Fruit fly (Drosophila melanogaster): ENCODE measurements around the gene Usp7.

Gene Usp7

DNA sequence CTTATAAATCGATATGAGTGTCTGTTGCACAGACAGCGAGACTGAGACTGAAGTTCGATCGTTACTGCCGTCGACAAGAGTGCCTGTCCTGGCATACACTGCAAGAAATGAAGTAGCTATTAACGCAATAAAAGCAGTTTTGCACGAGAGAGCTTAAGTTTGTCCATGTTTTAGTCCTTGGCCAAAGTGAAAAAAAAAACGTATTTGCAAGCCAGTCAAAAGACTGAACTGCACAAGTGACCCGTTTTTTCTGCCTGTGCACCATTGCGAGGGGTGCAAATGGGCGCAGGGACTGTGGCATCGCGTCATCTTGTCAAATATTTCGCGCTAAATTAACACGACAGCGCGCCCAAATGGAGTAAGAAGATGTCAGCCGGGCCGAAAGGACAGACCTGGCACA lies 46.7 kb upstream of the Usp7 start (continued):
- no peak for TF ChIP-seq CG11762 (GFP tag; optimal IDR thresholded peaks at IDR 0.05; ENCODE audit: insufficient read depth)
- no peak for TF ChIP-seq achi (GFP tag; optimal IDR thresholded peaks at IDR 0.05)
- no peak for TF ChIP-seq dsx (GFP tag; optimal IDR thresholded peaks at IDR 0.05; ENCODE audit: poor library complexity, severe bottlenecking)
- TF ChIP-seq CG6854 (GFP tag; optimal IDR thresholded peaks at IDR 0.05), result no peak
- TF ChIP-seq CG10669 (GFP tag; optimal IDR thresholded peaks at IDR 0.05), result peak; percentile 30
- peak; percentile 36 for TF ChIP-seq CG31627 (GFP tag; optimal IDR thresholded peaks at IDR 0.05)
- peak; percentile 3 for TF ChIP-seq Met (GFP tag; optimal IDR thresholded peaks at IDR 0.05)
- no peak for TF ChIP-seq Ets96B (tag; optimal IDR thresholded peaks at IDR 0.05)
- TF ChIP-seq Sox102F (GFP tag; optimal IDR thresholded peaks at IDR 0.05), result no peak
- TF ChIP-seq CG11902 (GFP tag; optimal IDR thresholded peaks at IDR 0.05), result no peak
- no peak for TF ChIP-seq Eip75B (GFP tag; optimal IDR thresholded peaks at IDR 0.05)
- TF ChIP-seq Gug (GFP tag; IDR thresholded peaks at IDR 0.05), result no peak
- peak; percentile 10 for TF ChIP-seq spab (GFP tag; optimal IDR thresholded peaks at IDR 0.05)
- peak; percentile 48 for TF ChIP-seq Eip78C (GFP tag)
- peak; percentile 21 for TF ChIP-seq CG10631 (GFP tag; optimal IDR thresholded peaks at IDR 0.05)
- TF ChIP-seq Hr38 (GFP tag; optimal IDR thresholded peaks at IDR 0.05), result no peak
- no peak for TF ChIP-seq CG3919 (GFP tag; optimal IDR thresholded peaks at IDR 0.05)
- TF ChIP-seq CG3032 (tag; optimal IDR thresholded peaks at IDR 0.05), result no peak
- TF ChIP-seq CG4318 (GFP tag; optimal IDR thresholded peaks at IDR 0.05), result no peak
- TF ChIP-seq lz (GFP tag; optimal IDR thresholded peaks at IDR 0.05), result no peak
- peak; percentile 32 for TF ChIP-seq pdm3 (GFP tag; optimal IDR thresholded peaks at IDR 0.05)
- peak; percentile 22 for TF ChIP-seq cyc (GFP tag; optimal IDR thresholded peaks at IDR 0.05)
- TF ChIP-seq CG15336 (GFP tag; IDR thresholded peaks at IDR 0.05), result no peak
- TF ChIP-seq Ets21C (GFP tag; optimal IDR thresholded peaks at IDR 0.05), result no peak
- no peak for TF ChIP-seq Lpt (GFP tag; optimal IDR thresholded peaks at IDR 0.05)

DNA sequence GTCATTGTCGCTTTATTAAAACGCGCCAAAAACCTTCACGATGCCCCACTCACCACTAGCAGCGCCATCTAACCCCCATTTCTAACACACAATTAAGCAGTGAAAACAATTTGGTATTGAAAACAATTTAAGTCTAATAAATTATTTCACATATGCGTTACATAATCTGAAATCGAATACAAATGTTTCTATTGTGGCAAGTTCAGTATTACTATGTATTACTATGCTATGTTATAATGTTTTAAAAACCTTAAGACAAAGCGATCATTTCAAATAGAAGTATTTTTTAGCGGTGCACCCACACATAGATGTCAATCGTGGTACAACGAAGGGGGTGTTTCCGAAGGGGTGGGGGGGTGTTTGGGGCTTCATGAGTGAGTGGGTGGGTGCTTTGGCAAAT lies 44.8 kb upstream of the Usp7 start:
- TF ChIP-seq CG10669 (GFP tag; optimal IDR thresholded peaks at IDR 0.05), result peak; percentile 10
- TF ChIP-seq Hr39 (GFP tag; optimal IDR thresholded peaks at IDR 0.05), result no peak
- TF ChIP-seq dsx (GFP tag; optimal IDR thresholded peaks at IDR 0.05; ENCODE audit: poor library complexity, severe bottlenecking), result no peak
- no peak for TF ChIP-seq achi (GFP tag; optimal IDR thresholded peaks at IDR 0.05)
- TF ChIP-seq CG11294 (GFP tag; IDR thresholded peaks at IDR 0.05), result no peak
- TF ChIP-seq acj6 (GFP tag; optimal IDR thresholded peaks at IDR 0.05), result no peak
- no peak for TF ChIP-seq Eip93F (GFP tag; optimal IDR thresholded peaks at IDR 0.05)
- no peak for TF ChIP-seq Sox15 (GFP tag; optimal IDR thresholded peaks at IDR 0.05)
- TF ChIP-seq eg (GFP tag; IDR thresholded peaks at IDR 0.05), result no peak
- no peak for TF ChIP-seq CG34406 (GFP tag; optimal IDR thresholded peaks at IDR 0.05)
- TF ChIP-seq lz (GFP tag; optimal IDR thresholded peaks at IDR 0.05), result no peak
- no peak for TF ChIP-seq ss (GFP tag; optimal IDR thresholded peaks at IDR 0.05)
- TF ChIP-seq CG6792 (GFP tag; optimal IDR thresholded peaks at IDR 0.05), result no peak
- no peak for TF ChIP-seq cyc (GFP tag; optimal IDR thresholded peaks at IDR 0.05)
- peak; percentile 4 for TF ChIP-seq Ets96B (tag; optimal IDR thresholded peaks at IDR 0.05)
- no peak for TF ChIP-seq Sox14 (GFP tag; optimal IDR thresholded peaks at IDR 0.05)
- no peak for TF ChIP-seq salr (GFP tag; optimal IDR thresholded peaks at IDR 0.05)
- no peak for TF ChIP-seq CG6854 (GFP tag; optimal IDR thresholded peaks at IDR 0.05)
- TF ChIP-seq CG6276 (GFP tag; optimal IDR thresholded peaks at IDR 0.05), result no peak
- TF ChIP-seq Sox102F (GFP tag; optimal IDR thresholded peaks at IDR 0.05), result no peak
- TF ChIP-seq Smox (GFP tag; optimal IDR thresholded peaks at IDR 0.05), result no peak
- no peak for TF ChIP-seq OdsH (GFP tag; optimal IDR thresholded peaks at IDR 0.05)
- no peak for TF ChIP-seq CG15336 (GFP tag; IDR thresholded peaks at IDR 0.05)
- TF ChIP-seq net (GFP tag; optimal IDR thresholded peaks at IDR 0.05), result no peak
- peak; percentile 32 for TF ChIP-seq svp (GFP tag)
- no peak for TF ChIP-seq Ets21C (GFP tag; optimal IDR thresholded peaks at IDR 0.05)
- no peak for TF ChIP-seq dac (GFP tag; optimal IDR thresholded peaks at IDR 0.05)
- TF ChIP-seq CG3032 (tag; optimal IDR thresholded peaks at IDR 0.05), result no peak
- peak; percentile 39 for TF ChIP-seq Eip78C (GFP tag)
- TF ChIP-seq esn (GFP tag; optimal IDR thresholded peaks at IDR 0.05), result no peak
- no peak for TF ChIP-seq CG3919 (GFP tag; optimal IDR thresholded peaks at IDR 0.05)
